Fruit fly (Drosophila melanogaster) whole organism, prepupa: ENCODE results near the gene CG42671.
A peak's percentile ranks its signal among the peaks of the same experiment; 100 is the strongest.

Source experiments
- Blimp-1 ChIP-seq: fragments of 200-800 bp; sonication (Bioruptor generic); optimal IDR thresholded peaks from 3 replicates; lab custom pipeline; 2017; ENCODE audit warnings: missing biosample characterization, missing genetic modification characterization, mild to moderate bottlenecking, moderate library complexity, missing genetic modification reagents
- CG10631 ChIP-seq: fragments of 200-800 bp; sonication (Bioruptor generic); optimal IDR thresholded peaks from 2 replicates; lab custom pipeline; 2016; ENCODE audit warnings: missing biosample characterization, missing genetic modification characterization
- CG10669 ChIP-seq: fragments of 200-800 bp; sonication (Bioruptor generic); optimal IDR thresholded peaks from 3 replicates; lab custom pipeline; 2018; ENCODE audit warnings: missing biosample characterization, mild to moderate bottlenecking, missing genetic modification characterization, moderate library complexity
- CG11294 ChIP-seq: fragments of 200-800 bp; sonication (Bioruptor generic); IDR thresholded peaks from 2 replicates; pipeline ENCODE4 v1.3.6; 2022; ENCODE audit warnings: missing biosample characterization, missing genetic modification characterization
- CG1621 ChIP-seq: fragments of 200-800 bp; sonication (Bioruptor generic); optimal IDR thresholded peaks from 3 replicates; lab custom pipeline; 2018; ENCODE audit warnings: missing biosample characterization, mild to moderate bottlenecking, missing genetic modification characterization
- CG3032 ChIP-seq: fragments of 200-800 bp; optimal IDR thresholded peaks from 2 replicates; lab custom pipeline; 2019; ENCODE audit warnings: missing biosample characterization, mild to moderate bottlenecking, missing genetic modification characterization, moderate library complexity
- CG31627 ChIP-seq: fragments of 200-800 bp; sonication (Bioruptor generic); optimal IDR thresholded peaks from 3 replicates; lab custom pipeline; 2016; ENCODE audit warnings: missing biosample characterization, missing genetic modification characterization
- CG32006 ChIP-seq: fragments of 200-800 bp; sonication (Bioruptor generic); optimal IDR thresholded peaks from 3 replicates; lab custom pipeline; 2017; ENCODE audit warnings: missing biosample characterization, mild to moderate bottlenecking, missing genetic modification characterization
- CG34406 ChIP-seq: fragments of 200-800 bp; sonication (Bioruptor generic); optimal IDR thresholded peaks from 3 replicates; lab custom pipeline; 2016; ENCODE audit warnings: missing biosample characterization, missing genetic modification characterization
- CG4318 ChIP-seq: fragments of 200-800 bp; sonication (Bioruptor generic); optimal IDR thresholded peaks from 3 replicates; lab custom pipeline; 2017; ENCODE audit warnings: missing biosample characterization, mild to moderate bottlenecking, missing genetic modification characterization
- CG6276 ChIP-seq: fragments of 200-800 bp; sonication (Bioruptor generic); optimal IDR thresholded peaks from 2 replicates; lab custom pipeline; 2017; ENCODE audit warnings: missing biosample characterization, mild to moderate bottlenecking, missing genetic modification characterization
- CG6808 ChIP-seq: fragments of 200-800 bp; sonication (Bioruptor generic); optimal IDR thresholded peaks from 3 replicates; lab custom pipeline; 2017; ENCODE audit warnings: missing biosample characterization, missing genetic modification characterization, mild to moderate bottlenecking, moderate library complexity, missing genetic modification reagents
- CG7368 ChIP-seq: fragments of 200-800 bp; sonication (Bioruptor generic); optimal IDR thresholded peaks from 3 replicates; lab custom pipeline; 2016; ENCODE audit warnings: missing biosample characterization, missing genetic modification characterization
- CG8119 ChIP-seq: fragments of 200-800 bp; sonication (Bioruptor generic); IDR thresholded peaks from 3 replicates; pipeline ENCODE4 v1.3.6; 2022; ENCODE audit warnings: missing biosample characterization, missing genetic modification characterization
- CG8319 ChIP-seq: fragments of 200-800 bp; sonication (Bioruptor generic); optimal IDR thresholded peaks from 3 replicates; lab custom pipeline; 2016; ENCODE audit warnings: missing biosample characterization, missing genetic modification characterization
- CG9139 ChIP-seq: fragments of 200-800 bp; sonication (Bioruptor generic); optimal IDR thresholded peaks from 3 replicates; lab custom pipeline; 2017; ENCODE audit warnings: missing biosample characterization, mild to moderate bottlenecking, missing genetic modification characterization
- Eip78C ChIP-seq: fragments of 200-800 bp; sonication (Bioruptor generic); peaks from one replicate; lab custom pipeline; 2016; ENCODE audit warnings: missing biosample characterization, missing genetic modification characterization
- Ets96B ChIP-seq: fragments of 200-800 bp; optimal IDR thresholded peaks from 2 replicates; lab custom pipeline; 2019; ENCODE audit warnings: missing biosample characterization, mild to moderate bottlenecking, missing genetic modification characterization, moderate library complexity
- Gug ChIP-seq: fragments of 200-800 bp; sonication (Bioruptor generic); IDR thresholded peaks from 2 replicates; pipeline ENCODE4 v1.3.6; 2022; ENCODE audit warnings: missing biosample characterization, missing genetic modification characterization
- Hr39 ChIP-seq: fragments of 200-800 bp; sonication (Bioruptor generic); optimal IDR thresholded peaks from 2 replicates; lab custom pipeline; 2016; ENCODE audit warnings: missing biosample characterization, missing genetic modification characterization
- Hr4 ChIP-seq: fragments of 200-800 bp; sonication (Bioruptor generic); optimal IDR thresholded peaks from 3 replicates; lab custom pipeline; 2016; ENCODE audit warnings: missing biosample characterization, missing genetic modification characterization
- Met ChIP-seq: fragments of 200-800 bp; sonication (Bioruptor generic); optimal IDR thresholded peaks from 3 replicates; lab custom pipeline; 2016; ENCODE audit warnings: missing biosample characterization, missing genetic modification characterization
- OdsH ChIP-seq: fragments of 200-800 bp; sonication (Bioruptor generic); optimal IDR thresholded peaks from 3 replicates; lab custom pipeline; 2016; ENCODE audit warnings: missing biosample characterization, missing genetic modification characterization
- Sox102F ChIP-seq: fragments of 200-800 bp; sonication (Bioruptor generic); optimal IDR thresholded peaks from 2 replicates; lab custom pipeline; 2016; ENCODE audit warnings: missing biosample characterization, mild to moderate bottlenecking, missing genetic modification characterization
- achi ChIP-seq: fragments of 200-800 bp; sonication (Bioruptor generic); optimal IDR thresholded peaks from 3 replicates; lab custom pipeline; 2016; ENCODE audit warnings: missing biosample characterization, missing genetic modification characterization
- acj6 ChIP-seq: fragments of 200-800 bp; sonication (Bioruptor generic); optimal IDR thresholded peaks from 3 replicates; lab custom pipeline; 2016; ENCODE audit warnings: missing biosample characterization, missing genetic modification characterization
- dsx ChIP-seq: fragments of 200-800 bp; optimal IDR thresholded peaks from 3 replicates; lab custom pipeline; 2019; ENCODE audit warnings: missing biosample characterization, mild to moderate bottlenecking, missing genetic modification characterization, moderate library complexity; ENCODE audit not compliant: poor library complexity, severe bottlenecking
- eg ChIP-seq: fragments of 200-800 bp; sonication (Bioruptor generic); IDR thresholded peaks from 3 replicates; pipeline ENCODE4 v1.3.6; 2022; ENCODE audit warnings: missing biosample characterization, missing genetic modification characterization
- esn ChIP-seq: fragments of 200-800 bp; sonication (Bioruptor generic); optimal IDR thresholded peaks from 2 replicates; lab custom pipeline; 2016; ENCODE audit warnings: missing biosample characterization, mild to moderate bottlenecking, missing genetic modification characterization, moderate library complexity
- fkh ChIP-seq: fragments of 200-800 bp; sonication (Bioruptor generic); optimal IDR thresholded peaks from 3 replicates; lab custom pipeline; 2017; ENCODE audit warnings: missing biosample characterization, mild to moderate bottlenecking, missing genetic modification characterization, moderate library complexity
- pdm3 ChIP-seq: fragments of 200-800 bp; sonication (Bioruptor generic); optimal IDR thresholded peaks from 3 replicates; lab custom pipeline; 2016; ENCODE audit warnings: missing biosample characterization, missing genetic modification characterization
- salr ChIP-seq, 2 experiments: fragments of 200-800 bp; sonication (Bioruptor generic); optimal IDR thresholded peaks; 3 replicates each; lab custom pipeline; 2016 to 2018; ENCODE audit warnings: missing biosample characterization in 2 of 2, missing genetic modification characterization in 2 of 2, mild to moderate bottlenecking in 1 of 2
- ss ChIP-seq, 2 experiments: fragments of 200-800 bp; sonication (Bioruptor generic); optimal IDR thresholded peaks; 2 replicates in 1 of 2; 3 replicates in 1 of 2; lab custom pipeline; 2017 to 2018; ENCODE audit warnings: mild to moderate bottlenecking in 2 of 2, missing biosample characterization in 2 of 2, missing genetic modification characterization in 2 of 2, moderate library complexity in 1 of 2
- topi ChIP-seq: fragments of 200-800 bp; sonication (Bioruptor generic); optimal IDR thresholded peaks from 3 replicates; lab custom pipeline; 2016; ENCODE audit warnings: missing biosample characterization, missing genetic modification characterization

CG42671 gene

DNA sequence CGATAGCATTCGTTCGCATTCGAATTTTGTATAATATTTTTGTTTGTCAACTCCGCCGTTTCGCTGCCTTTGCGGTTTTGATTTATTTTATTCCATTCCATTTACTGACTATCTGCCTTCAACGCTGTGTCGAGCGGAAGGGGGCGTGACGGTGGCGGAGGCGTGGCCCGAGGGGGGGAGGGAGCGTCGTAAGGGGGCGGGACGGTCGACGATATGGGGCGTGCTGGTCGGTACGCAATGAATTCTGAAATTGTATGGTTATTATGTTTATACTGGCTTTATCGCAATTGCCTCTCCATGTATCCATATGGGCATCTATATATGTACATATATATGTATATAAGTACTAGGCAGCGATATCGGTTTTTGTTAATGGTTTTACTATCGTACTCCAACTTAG, 30.3 kb upstream of the CG42671 start:
- TF ChIP-seq CG7368 = no peak
- no peak for TF ChIP-seq CG4318
- TF ChIP-seq CG31627 (GFP tag; lab: Kevin White, UChicago) = no peak
- no peak for TF ChIP-seq eg (GFP tag; lab: Robert Waterston, UW)
- no peak for TF ChIP-seq dsx
- no peak for TF ChIP-seq salr (GFP tag; optimal IDR thresholded peaks at IDR 0.05; lab: Kevin White, UChicago)
- no peak for TF ChIP-seq Hr39 (GFP tag; lab: Kevin White, UChicago)
- TF ChIP-seq CG34406 (GFP tag; lab: Kevin White, UChicago) = no peak
- TF ChIP-seq CG3032 = no peak
- TF ChIP-seq Gug (GFP tag; lab: Robert Waterston, UW) = no peak
- TF ChIP-seq, all 60 proteins: peak for 0

DNA sequence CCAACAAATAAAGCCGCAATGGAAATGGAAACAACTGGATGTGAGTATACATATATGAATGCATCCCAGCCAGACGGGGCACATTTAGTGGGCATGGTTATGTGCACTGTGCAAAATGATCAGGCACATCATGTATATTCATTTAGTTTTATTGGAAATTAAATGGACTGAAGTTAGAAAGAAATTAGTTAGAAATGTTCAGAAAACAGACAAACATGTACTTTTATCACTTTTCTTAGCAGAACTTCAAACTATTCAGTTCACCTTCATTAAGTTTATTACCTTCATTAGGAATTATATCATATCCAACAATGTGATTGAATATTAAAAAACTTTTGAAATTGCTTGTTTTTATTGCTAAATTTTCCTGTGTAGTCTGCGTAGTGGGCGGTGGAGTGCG, 27.5 kb upstream of the CG42671 start:
- TF ChIP-seq CG4318 (peak; percentile 8), CG32006 (GFP tag; lab: Kevin White, UChicago) (peak; percentile 42), pdm3 (GFP tag; lab: Kevin White, UChicago) (peak; percentile 8), CG10631 (GFP tag; lab: Kevin White, UChicago) (peak; percentile 7), OdsH (GFP tag; lab: Kevin White, UChicago) (peak; percentile 31), topi (GFP tag; lab: Kevin White, UChicago) (peak; percentile 12), dsx (peak; percentile 22), CG31627 (GFP tag; lab: Kevin White, UChicago) (peak; percentile 3), CG8319 (GFP tag; lab: Kevin White, UChicago) (no peak), Blimp-1 (GFP tag; lab: Kevin White, UChicago) (no peak), CG8119 (GFP tag; lab: Robert Waterston, UW) (peak; percentile 23; the same call in 1 of the 3 replicates), acj6 (GFP tag; lab: Kevin White, UChicago) (peak; percentile 14), Eip78C (GFP tag; lab: Kevin White, UChicago) (peak; percentile 85), fkh (GFP tag; lab: Kevin White, UChicago) (no peak), ss (GFP tag; optimal IDR thresholded peaks at IDR 0.05; lab: Kevin White, UChicago) (peak in 1 of 2 experiments; percentile 56), CG3032 (peak; percentile 39), Met (GFP tag; lab: Kevin White, UChicago) (no peak), Sox102F (GFP tag; lab: Kevin White, UChicago) (no peak), CG6276 (GFP tag; lab: Kevin White, UChicago) (peak; percentile 5), esn (GFP tag; lab: Kevin White, UChicago) (peak; percentile 11), Ets96B (tag; lab: Kevin White, UChicago) (peak; percentile 36), Hr4 (GFP tag; lab: Kevin White, UChicago) (peak; percentile 39), CG1621 (tag; lab: Kevin White, UChicago) (peak; percentile 2), CG6808 (GFP tag; lab: Kevin White, UChicago) (peak; percentile 22), CG11294 (no peak), CG10669 (peak; percentile 46)

DNA sequence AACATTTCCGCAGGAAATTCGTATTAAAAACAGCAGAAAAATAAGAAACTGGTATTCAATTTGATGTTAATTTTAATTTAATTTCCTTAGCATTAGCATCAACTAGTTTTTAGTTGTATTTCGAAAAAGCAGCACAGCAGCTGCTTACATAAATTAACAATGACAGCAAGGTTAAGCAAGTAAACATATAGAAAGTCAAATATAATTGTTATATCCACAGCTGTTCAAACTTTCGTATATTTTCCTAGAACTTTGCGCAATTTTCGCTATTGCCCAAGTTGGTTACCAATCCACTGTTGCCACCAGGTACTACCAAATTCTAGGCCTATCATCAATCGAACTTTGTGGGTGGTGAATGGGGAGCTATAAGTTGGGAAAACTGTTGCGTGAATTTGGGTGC, 24.3 kb upstream of the CG42671 start:
- TF ChIP-seq salr (GFP tag; optimal IDR thresholded peaks at IDR 0.05; lab: Kevin White, UChicago) (no peak), Gug (GFP tag; lab: Robert Waterston, UW) (no peak), Hr39 (GFP tag; lab: Kevin White, UChicago) (no peak), achi (no peak), CG7368 (no peak), CG9139 (GFP tag; lab: Kevin White, UChicago) (no peak), pdm3 (GFP tag; lab: Kevin White, UChicago) (no peak), fkh (GFP tag; lab: Kevin White, UChicago) (peak; percentile 46)

DNA sequence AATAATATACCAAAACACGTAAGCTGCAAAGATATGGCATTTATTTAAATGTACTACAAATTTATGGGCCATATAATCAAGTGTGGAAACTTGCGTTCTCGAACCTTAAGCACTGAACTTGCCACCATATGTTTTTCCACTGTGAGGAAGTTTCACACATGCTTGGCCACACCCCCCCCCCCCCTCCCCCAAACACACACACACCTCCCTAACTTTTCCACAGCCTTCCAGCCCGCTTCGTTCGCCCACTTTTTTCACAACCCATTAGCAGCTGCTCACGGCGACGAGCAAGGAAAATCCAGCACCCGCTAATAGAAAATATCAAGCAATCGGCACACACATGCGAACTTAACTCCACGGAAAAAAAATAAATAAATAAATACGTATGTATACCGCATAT, 19.0 kb upstream of the CG42671 start:
- no peak for TF ChIP-seq Eip78C (GFP tag; lab: Kevin White, UChicago)
- TF ChIP-seq Gug (GFP tag; lab: Robert Waterston, UW) = no peak
- peak; percentile 11 for TF ChIP-seq fkh (GFP tag; lab: Kevin White, UChicago)
